Fruit fly (Drosophila melanogaster) whole organism, prepupa: ENCODE measurements around the gene hgo.

Experiments
- Blimp-1 ChIP-seq: fragments of 200-800 bp; sonication (Bioruptor generic); optimal IDR thresholded peaks from 3 replicates; lab custom pipeline; 2017; ENCODE audit warnings: missing biosample characterization, missing genetic modification characterization, mild to moderate bottlenecking, moderate library complexity, missing genetic modification reagents
- CG10631 ChIP-seq: fragments of 200-800 bp; sonication (Bioruptor generic); optimal IDR thresholded peaks from 2 replicates; lab custom pipeline; 2016; ENCODE audit warnings: missing biosample characterization, missing genetic modification characterization
- CG11294 ChIP-seq: fragments of 200-800 bp; sonication (Bioruptor generic); IDR thresholded peaks from 2 replicates; pipeline ENCODE4 v1.3.6; 2022; ENCODE audit warnings: missing biosample characterization, missing genetic modification characterization
- CG11762 ChIP-seq: fragments of 200-800 bp; sonication (Bioruptor generic); optimal IDR thresholded peaks from 3 replicates; lab custom pipeline; 2016; ENCODE audit warnings: missing biosample characterization, missing genetic modification characterization; ENCODE audit not compliant: insufficient read depth
- CG15336 ChIP-seq: fragments of 200-800 bp; sonication (Bioruptor generic); IDR thresholded peaks from 2 replicates; pipeline ENCODE4 v1.3.6; 2022; ENCODE audit warnings: missing biosample characterization, missing genetic modification characterization
- CG1621 ChIP-seq: fragments of 200-800 bp; sonication (Bioruptor generic); optimal IDR thresholded peaks from 3 replicates; lab custom pipeline; 2018; ENCODE audit warnings: missing biosample characterization, mild to moderate bottlenecking, missing genetic modification characterization
- CG16779 ChIP-seq: fragments of 200-800 bp; sonication (Bioruptor generic); optimal IDR thresholded peaks from 3 replicates; lab custom pipeline; 2017; ENCODE audit warnings: missing biosample characterization, mild to moderate bottlenecking, missing genetic modification characterization
- CG3032 ChIP-seq: fragments of 200-800 bp; optimal IDR thresholded peaks from 2 replicates; lab custom pipeline; 2019; ENCODE audit warnings: missing biosample characterization, mild to moderate bottlenecking, missing genetic modification characterization, moderate library complexity
- CG31627 ChIP-seq: fragments of 200-800 bp; sonication (Bioruptor generic); optimal IDR thresholded peaks from 3 replicates; lab custom pipeline; 2016; ENCODE audit warnings: missing biosample characterization, missing genetic modification characterization
- CG34406 ChIP-seq: fragments of 200-800 bp; sonication (Bioruptor generic); optimal IDR thresholded peaks from 3 replicates; lab custom pipeline; 2016; ENCODE audit warnings: missing biosample characterization, missing genetic modification characterization
- CG4318 ChIP-seq: fragments of 200-800 bp; sonication (Bioruptor generic); optimal IDR thresholded peaks from 3 replicates; lab custom pipeline; 2017; ENCODE audit warnings: missing biosample characterization, mild to moderate bottlenecking, missing genetic modification characterization
- CG6276 ChIP-seq: fragments of 200-800 bp; sonication (Bioruptor generic); optimal IDR thresholded peaks from 2 replicates; lab custom pipeline; 2017; ENCODE audit warnings: missing biosample characterization, mild to moderate bottlenecking, missing genetic modification characterization
- CG6792 ChIP-seq: fragments of 200-800 bp; sonication (Bioruptor generic); optimal IDR thresholded peaks from 3 replicates; lab custom pipeline; 2016; ENCODE audit warnings: missing biosample characterization, missing genetic modification characterization
- CG6854 ChIP-seq: fragments of 200-800 bp; sonication (Bioruptor generic); optimal IDR thresholded peaks from 2 replicates; lab custom pipeline; 2017; ENCODE audit warnings: missing biosample characterization, mild to moderate bottlenecking, missing genetic modification characterization
- CG8119 ChIP-seq: fragments of 200-800 bp; sonication (Bioruptor generic); IDR thresholded peaks from 3 replicates; pipeline ENCODE4 v1.3.6; 2022; ENCODE audit warnings: missing biosample characterization, missing genetic modification characterization
- CG8319 ChIP-seq: fragments of 200-800 bp; sonication (Bioruptor generic); optimal IDR thresholded peaks from 3 replicates; lab custom pipeline; 2016; ENCODE audit warnings: missing biosample characterization, missing genetic modification characterization
- CG8632 ChIP-seq: fragments of 200-800 bp; sonication (Bioruptor generic); optimal IDR thresholded peaks from 3 replicates; lab custom pipeline; 2016; ENCODE audit warnings: missing biosample characterization, missing genetic modification characterization
- Eip75B ChIP-seq: fragments of 200-800 bp; sonication (Bioruptor generic); optimal IDR thresholded peaks from 3 replicates; lab custom pipeline; 2016; ENCODE audit warnings: missing biosample characterization, missing genetic modification characterization
- Eip78C ChIP-seq: fragments of 200-800 bp; sonication (Bioruptor generic); peaks from one replicate; lab custom pipeline; 2016; ENCODE audit warnings: missing biosample characterization, missing genetic modification characterization
- Eip93F ChIP-seq: fragments of 200-800 bp; sonication (Bioruptor generic); optimal IDR thresholded peaks from 2 replicates; lab custom pipeline; 2016; ENCODE audit warnings: missing biosample characterization, mild to moderate bottlenecking, missing genetic modification characterization
- Ets96B ChIP-seq: fragments of 200-800 bp; optimal IDR thresholded peaks from 2 replicates; lab custom pipeline; 2019; ENCODE audit warnings: missing biosample characterization, mild to moderate bottlenecking, missing genetic modification characterization, moderate library complexity
- Gug ChIP-seq: fragments of 200-800 bp; sonication (Bioruptor generic); IDR thresholded peaks from 2 replicates; pipeline ENCODE4 v1.3.6; 2022; ENCODE audit warnings: missing biosample characterization, missing genetic modification characterization
- Hr38 ChIP-seq: sonication (Bioruptor generic); optimal IDR thresholded peaks from 2 replicates; lab custom pipeline; 2016; ENCODE audit warnings: missing biosample characterization, missing genetic modification characterization
- Hr39 ChIP-seq: fragments of 200-800 bp; sonication (Bioruptor generic); optimal IDR thresholded peaks from 2 replicates; lab custom pipeline; 2016; ENCODE audit warnings: missing biosample characterization, missing genetic modification characterization
- Hr4 ChIP-seq: fragments of 200-800 bp; sonication (Bioruptor generic); optimal IDR thresholded peaks from 3 replicates; lab custom pipeline; 2016; ENCODE audit warnings: missing biosample characterization, missing genetic modification characterization
- Lpt ChIP-seq: fragments of 200-800 bp; sonication (Bioruptor generic); optimal IDR thresholded peaks from 3 replicates; lab custom pipeline; 2016; ENCODE audit warnings: missing biosample characterization, missing genetic modification characterization
- OdsH ChIP-seq: fragments of 200-800 bp; sonication (Bioruptor generic); optimal IDR thresholded peaks from 3 replicates; lab custom pipeline; 2016; ENCODE audit warnings: missing biosample characterization, missing genetic modification characterization
- Smox ChIP-seq: fragments of 200-800 bp; sonication (Bioruptor generic); optimal IDR thresholded peaks from 3 replicates; lab custom pipeline; 2016; ENCODE audit warnings: missing biosample characterization, missing genetic modification characterization
- Sox102F ChIP-seq: fragments of 200-800 bp; sonication (Bioruptor generic); optimal IDR thresholded peaks from 2 replicates; lab custom pipeline; 2016; ENCODE audit warnings: missing biosample characterization, mild to moderate bottlenecking, missing genetic modification characterization
- Sox14 ChIP-seq: fragments of 200-800 bp; sonication (Bioruptor generic); optimal IDR thresholded peaks from 3 replicates; lab custom pipeline; 2016; ENCODE audit warnings: missing biosample characterization, missing genetic modification characterization
- achi ChIP-seq: fragments of 200-800 bp; sonication (Bioruptor generic); optimal IDR thresholded peaks from 3 replicates; lab custom pipeline; 2016; ENCODE audit warnings: missing biosample characterization, missing genetic modification characterization
- cyc ChIP-seq: fragments of 200-800 bp; sonication (Bioruptor generic); optimal IDR thresholded peaks from 3 replicates; lab custom pipeline; 2016; ENCODE audit warnings: missing biosample characterization, missing genetic modification characterization
- dac ChIP-seq: fragments of 200-800 bp; sonication (Bioruptor generic); optimal IDR thresholded peaks from 2 replicates; lab custom pipeline; 2017; ENCODE audit warnings: missing biosample characterization, mild to moderate bottlenecking, missing genetic modification characterization
- eg ChIP-seq: fragments of 200-800 bp; sonication (Bioruptor generic); IDR thresholded peaks from 3 replicates; pipeline ENCODE4 v1.3.6; 2022; ENCODE audit warnings: missing biosample characterization, missing genetic modification characterization
- esn ChIP-seq: fragments of 200-800 bp; sonication (Bioruptor generic); optimal IDR thresholded peaks from 2 replicates; lab custom pipeline; 2016; ENCODE audit warnings: missing biosample characterization, mild to moderate bottlenecking, missing genetic modification characterization, moderate library complexity
- fd59A ChIP-seq: fragments of 200-800 bp; sonication (Bioruptor generic); optimal IDR thresholded peaks from 2 replicates; lab custom pipeline; 2017; ENCODE audit warnings: missing biosample characterization, mild to moderate bottlenecking, missing genetic modification characterization, missing genetic modification reagents
- fd85E ChIP-seq: fragments of 200-800 bp; sonication (Bioruptor generic); optimal IDR thresholded peaks from 3 replicates; lab custom pipeline; 2016; ENCODE audit warnings: missing biosample characterization, missing genetic modification characterization
- net ChIP-seq: fragments of 200-800 bp; sonication (Bioruptor generic); optimal IDR thresholded peaks from 3 replicates; lab custom pipeline; 2016; ENCODE audit warnings: missing biosample characterization, missing genetic modification characterization
- salr ChIP-seq, 2 experiments: fragments of 200-800 bp; sonication (Bioruptor generic); optimal IDR thresholded peaks; 3 replicates each; lab custom pipeline; 2016 to 2018; ENCODE audit warnings: missing biosample characterization in 2 of 2, missing genetic modification characterization in 2 of 2, mild to moderate bottlenecking in 1 of 2
- spab ChIP-seq: fragments of 200-800 bp; sonication (Bioruptor generic); optimal IDR thresholded peaks from 2 replicates; lab custom pipeline; 2017; ENCODE audit warnings: missing biosample characterization, mild to moderate bottlenecking, missing genetic modification characterization, missing genetic modification reagents
- ss ChIP-seq, 2 experiments: fragments of 200-800 bp; sonication (Bioruptor generic); optimal IDR thresholded peaks; 2 replicates in 1 of 2; 3 replicates in 1 of 2; lab custom pipeline; 2017 to 2018; ENCODE audit warnings: mild to moderate bottlenecking in 2 of 2, missing biosample characterization in 2 of 2, missing genetic modification characterization in 2 of 2, moderate library complexity in 1 of 2

hgo gene

dm6 chr2L:11113011-11113528 lies 23.1 kb upstream of the hgo start, which contains the start of gene Idua (continued):
- TF ChIP-seq spab (GFP tag; lab: Kevin White, UChicago): no peak
- peak; percentile 82 for TF ChIP-seq achi
- no peak for TF ChIP-seq Hr39 (GFP tag; lab: Kevin White, UChicago)
- peak; percentile 82; the same call in 2 of the 3 replicates for TF ChIP-seq CG8119 (GFP tag; lab: Robert Waterston, UW)
- peak; percentile 83 for TF ChIP-seq CG10631 (GFP tag; lab: Kevin White, UChicago)
- no peak for TF ChIP-seq CG3032 (tag; lab: Kevin White, UChicago)
- no peak for TF ChIP-seq Smox
- TF ChIP-seq net (GFP tag; lab: Kevin White, UChicago): peak; percentile 85
- peak; percentile 25 for TF ChIP-seq CG11762 (GFP tag; lab: Kevin White, UChicago)
- peak; percentile 72 for TF ChIP-seq CG15336 (GFP tag; lab: Robert Waterston, UW)
- peak; percentile 85 for TF ChIP-seq esn (GFP tag; lab: Kevin White, UChicago)
- TF ChIP-seq Eip93F (GFP tag; lab: Kevin White, UChicago): no peak
- TF ChIP-seq eg (GFP tag; lab: Robert Waterston, UW): no peak; the same call in 2 of the 3 replicates
- TF ChIP-seq Lpt (GFP tag; lab: Kevin White, UChicago): no peak
- TF ChIP-seq fd85E (GFP tag; lab: Kevin White, UChicago): no peak
- no peak for TF ChIP-seq Sox14
- TF ChIP-seq CG6854 (GFP tag; lab: Kevin White, UChicago): peak; percentile 68
- TF ChIP-seq fd59A (GFP tag; lab: Kevin White, UChicago): peak; percentile 73
- peak; percentile 52 for TF ChIP-seq Gug
- TF ChIP-seq Eip75B: no peak
- peak; percentile 76 for TF ChIP-seq CG34406 (GFP tag; lab: Kevin White, UChicago)
- no peak for TF ChIP-seq Hr38
- TF ChIP-seq Sox102F (GFP tag; lab: Kevin White, UChicago): no peak
- TF ChIP-seq Blimp-1: no peak
- no peak for TF ChIP-seq CG6276 (GFP tag; lab: Kevin White, UChicago)
- TF ChIP-seq CG11294 (GFP tag; lab: Robert Waterston, UW): peak; percentile 26; the same call in 1 of the 2 replicates
- TF ChIP-seq, all 60 proteins: peak for 25

dm6 chr2L:11113714-11114113 lies 22.5 kb upstream of the hgo start, which contains the start of gene Gr32a:
Gene Gr32a (plus strand): TSS chr2L:11114014.
- TF ChIP-seq net (GFP tag; lab: Kevin White, UChicago): no peak
- TF ChIP-seq CG8119 (GFP tag; lab: Robert Waterston, UW): no peak
- TF ChIP-seq Ets96B (tag; lab: Kevin White, UChicago): no peak
- TF ChIP-seq CG6276 (GFP tag; lab: Kevin White, UChicago): no peak
- no peak for TF ChIP-seq cyc (GFP tag; lab: Kevin White, UChicago)
- no peak for TF ChIP-seq dac
- no peak for TF ChIP-seq OdsH (GFP tag; lab: Kevin White, UChicago)
- no peak for TF ChIP-seq fd59A (GFP tag; lab: Kevin White, UChicago)
- no peak for TF ChIP-seq eg (GFP tag; lab: Robert Waterston, UW)
- no peak for TF ChIP-seq CG16779 (tag; lab: Kevin White, UChicago)

dm6 chr2L:11119966-11120517 lies 16.2 kb upstream of the hgo start, which contains the start of gene CG6230:
Gene CG6230 (minus strand): TSS chr2L:11120319.
- TF ChIP-seq CG6792 (GFP tag; lab: Kevin White, UChicago) (no peak), CG8119 (GFP tag; lab: Robert Waterston, UW) (no peak), net (GFP tag; lab: Kevin White, UChicago) (no peak), CG16779 (tag; lab: Kevin White, UChicago) (no peak), achi (peak; percentile 85)

dm6 chr2L:11121614-11122013 lies 14.6 kb upstream of the hgo start, which contains the start of gene Dnaaf4:
Gene Dnaaf4 (minus strand): TSS chr2L:11121714.
- TF ChIP-seq CG1621 (no peak), ss (GFP tag; optimal IDR thresholded peaks at IDR 0.05; lab: Kevin White, UChicago) (no peak), Hr4 (GFP tag; lab: Kevin White, UChicago) (no peak), cyc (GFP tag; lab: Kevin White, UChicago) (no peak), Hr39 (GFP tag; lab: Kevin White, UChicago) (no peak), CG31627 (GFP tag; lab: Kevin White, UChicago) (no peak), Eip75B (no peak), CG8319 (GFP tag; lab: Kevin White, UChicago) (no peak), eg (GFP tag; lab: Robert Waterston, UW) (no peak), CG11762 (GFP tag; lab: Kevin White, UChicago) (no peak), salr (GFP tag; optimal IDR thresholded peaks at IDR 0.05; lab: Kevin White, UChicago) (no peak), Ets96B (tag; lab: Kevin White, UChicago) (no peak), CG4318 (GFP tag; lab: Kevin White, UChicago) (no peak), CG8632 (GFP tag; lab: Kevin White, UChicago) (no peak), Eip78C (GFP tag; lab: Kevin White, UChicago) (no peak), OdsH (GFP tag; lab: Kevin White, UChicago) (no peak), esn (GFP tag; lab: Kevin White, UChicago) (no peak)
